Worm (Caenorhabditis elegans): ENCODE measurements around the gene mks-5.

Gene mks-5

ce11 chrII:10707439-10708096 lies 12.5 kb upstream of the mks-5 start (continued):
- peak; percentile 62 for TF ChIP-seq lin-40 (tag; optimal IDR thresholded peaks at IDR 0.05)
- TF ChIP-seq him-1 (tag; optimal IDR thresholded peaks at IDR 0.05) = no peak
- no peak for TF ChIP-seq ceh-40 (GFP tag; IDR thresholded peaks at IDR 0.05)
- TF ChIP-seq B0261.1 (tag; optimal IDR thresholded peaks at IDR 0.05) = no peak
- no peak for TF ChIP-seq aptf-3 (GFP tag; IDR thresholded peaks at IDR 0.05)
- no peak for TF ChIP-seq pha-4 (tag; optimal IDR thresholded peaks at IDR 0.05)
- TF ChIP-seq ztf-18 (tag; optimal IDR thresholded peaks at IDR 0.05) = peak; percentile 4
- peak; percentile 85 for TF ChIP-seq lin-26 (GFP tag; IDR thresholded peaks at IDR 0.05)
- TF ChIP-seq somi-1 (GFP tag; optimal IDR thresholded peaks at IDR 0.05) = no peak
- TF ChIP-seq F10E7.11 (tag; optimal IDR thresholded peaks at IDR 0.05) = no peak
- no peak for TF ChIP-seq mel-28 (tag; optimal IDR thresholded peaks at IDR 0.05; ENCODE audit: borderline replicate concordance)
- TF ChIP-seq B0336.3 (GFP tag; IDR thresholded peaks at IDR 0.05) = peak; percentile 8; the same call in 1 of the 2 replicates
- no peak for TF ChIP-seq attf-3 (GFP tag; conservative IDR thresholded peaks at IDR 0.05)
- TF ChIP-seq Y53G8AR.9 (GFP tag; conservative IDR thresholded peaks at IDR 0.05) = no peak
- peak; percentile 91 for TF ChIP-seq egrh-3 (GFP tag; IDR thresholded peaks at IDR 0.05)
- no peak for TF ChIP-seq akir-1 (GFP tag; optimal IDR thresholded peaks at IDR 0.05)
- TF ChIP-seq mxl-1 (tag; optimal IDR thresholded peaks at IDR 0.05) = no peak
- TF ChIP-seq nhr-27 (tag; optimal IDR thresholded peaks at IDR 0.05) = no peak
- no peak for TF ChIP-seq nfya-1 (tag; optimal IDR thresholded peaks at IDR 0.05; ENCODE audit: borderline replicate concordance, insufficient read depth)
- no peak for TF ChIP-seq F37B4.10 (GFP tag; IDR thresholded peaks at IDR 0.05)
- no peak for TF ChIP-seq F52B5.7 (tag; optimal IDR thresholded peaks at IDR 0.05)
- no peak for TF ChIP-seq ztf-3 (GFP tag; optimal IDR thresholded peaks at IDR 0.05)
- TF ChIP-seq let-526 (GFP tag; IDR thresholded peaks at IDR 0.05) = no peak
- TF ChIP-seq mcd-1 (GFP tag; IDR thresholded peaks at IDR 0.05) = no peak
- TF ChIP-seq Y95B8A.8 (GFP tag; IDR thresholded peaks at IDR 0.05) = no peak
- no peak for TF ChIP-seq snpc-1.1 (tag; optimal IDR thresholded peaks at IDR 0.05; ENCODE audit: insufficient read depth)
- TF ChIP-seq dpl-1 (GFP tag; optimal IDR thresholded peaks at IDR 0.05) = no peak
- no peak for TF ChIP-seq attf-5 (GFP tag; optimal IDR thresholded peaks at IDR 0.05)
- TF ChIP-seq lag-1 (GFP tag; IDR thresholded peaks at IDR 0.05) = no peak
- TF ChIP-seq snpc-4 (GFP tag; optimal IDR thresholded peaks at IDR 0.05) = no peak
- TF ChIP-seq snpc-4 (tag; optimal IDR thresholded peaks at IDR 0.05) = no peak
- no peak for TF ChIP-seq lsy-27 (tag; optimal IDR thresholded peaks at IDR 0.05; ENCODE audit: borderline replicate concordance, insufficient read depth)

ce11 chrII:10708660-10709059 lies 11.4 kb upstream of the mks-5 start, which contains the start of gene bli-1:
Gene bli-1 (plus strand): TSS chrII:10708960.
- TF ChIP-seq him-1 (tag; optimal IDR thresholded peaks at IDR 0.05) (no peak), pha-4 (tag; optimal IDR thresholded peaks at IDR 0.05) (no peak), lin-40 (tag; optimal IDR thresholded peaks at IDR 0.05) (no peak), gei-17 (GFP tag; optimal IDR thresholded peaks at IDR 0.05) (no peak), let-526 (GFP tag; IDR thresholded peaks at IDR 0.05) (no peak), ztf-6 (GFP tag; IDR thresholded peaks at IDR 0.05) (no peak), madf-3 (GFP tag; IDR thresholded peaks at IDR 0.05) (no peak), ets-4 (GFP tag; optimal IDR thresholded peaks at IDR 0.05) (no peak), hmg-1.2 (GFP tag; IDR thresholded peaks at IDR 0.05) (no peak), K12H6.12 (tag; optimal IDR thresholded peaks at IDR 0.05) (no peak), ceh-40 (GFP tag; IDR thresholded peaks at IDR 0.05) (no peak), mes-4 (tag; optimal IDR thresholded peaks at IDR 0.05) (no peak), hlh-26 (GFP tag; conservative IDR thresholded peaks at IDR 0.05) (no peak), Y53F4B.3 (GFP tag; IDR thresholded peaks at IDR 0.05) (no peak), F39B2.1 (GFP tag; IDR thresholded peaks at IDR 0.05) (no peak), fkh-3 (tag; optimal IDR thresholded peaks at IDR 0.05) (no peak), F49E8.2 (tag; optimal IDR thresholded peaks at IDR 0.05; ENCODE audit: insufficient read depth) (no peak), ccch-3 (GFP tag; optimal IDR thresholded peaks at IDR 0.05) (no peak), K11D2.4 (GFP tag; IDR thresholded peaks at IDR 0.05) (no peak)

All from whole organism, young adult.